Fruit fly (Drosophila melanogaster) Kc167 (cell line): ENCODE data around the gene obst-F.

Source experiments
- Myc ChIP-seq: fragments of >200 bp; optimal IDR thresholded peaks from 2 replicates; lab custom pipeline; 2017; ENCODE audit warnings: missing external identifiers
- insv ChIP-seq: fragments of >200 bp; optimal IDR thresholded peaks from 3 replicates; lab custom pipeline; 2018; ENCODE audit warnings: missing external identifiers

- TF ChIP-seq insv (lab: Kevin White, UChicago) (no peak), Myc (no peak)
Observed at dm6 chr3L:20212022-20212421, 10.6 kb upstream of the obst-F start, which contains the start of gene CG7017.
